Fruit fly (Drosophila melanogaster) whole organism: ENCODE results near the gene CG17258.

Experiments used
- CG8478 ChIP-seq: fragments of >200 bp; optimal IDR thresholded peaks from 2 replicates; lab custom pipeline; 2018; ENCODE audit warnings: inconsistent platforms
- Dll ChIP-seq: fragments of >200 bp; optimal IDR thresholded peaks from 2 replicates; lab custom pipeline; 2017
- EcR ChIP-seq, 2 experiments: fragments of >200 bp; optimal IDR thresholded peaks; 2 replicates each; lab custom pipeline; 2017; ENCODE audit warnings: missing biosample characterization in 2 of 2, missing genetic modification characterization in 2 of 2, missing genetic modification reagents in 2 of 2
- pan ChIP-seq: fragments of >200 bp; optimal IDR thresholded peaks from 2 replicates; lab custom pipeline; 2017
- psq ChIP-seq: fragments of >200 bp; optimal IDR thresholded peaks from 2 replicates; lab custom pipeline; 2017
- usp ChIP-seq: fragments of >200 bp; optimal IDR thresholded peaks from 2 replicates; lab custom pipeline; 2017; ENCODE audit warnings: missing biosample characterization, missing genetic modification characterization, mixed read lengths

DNA sequence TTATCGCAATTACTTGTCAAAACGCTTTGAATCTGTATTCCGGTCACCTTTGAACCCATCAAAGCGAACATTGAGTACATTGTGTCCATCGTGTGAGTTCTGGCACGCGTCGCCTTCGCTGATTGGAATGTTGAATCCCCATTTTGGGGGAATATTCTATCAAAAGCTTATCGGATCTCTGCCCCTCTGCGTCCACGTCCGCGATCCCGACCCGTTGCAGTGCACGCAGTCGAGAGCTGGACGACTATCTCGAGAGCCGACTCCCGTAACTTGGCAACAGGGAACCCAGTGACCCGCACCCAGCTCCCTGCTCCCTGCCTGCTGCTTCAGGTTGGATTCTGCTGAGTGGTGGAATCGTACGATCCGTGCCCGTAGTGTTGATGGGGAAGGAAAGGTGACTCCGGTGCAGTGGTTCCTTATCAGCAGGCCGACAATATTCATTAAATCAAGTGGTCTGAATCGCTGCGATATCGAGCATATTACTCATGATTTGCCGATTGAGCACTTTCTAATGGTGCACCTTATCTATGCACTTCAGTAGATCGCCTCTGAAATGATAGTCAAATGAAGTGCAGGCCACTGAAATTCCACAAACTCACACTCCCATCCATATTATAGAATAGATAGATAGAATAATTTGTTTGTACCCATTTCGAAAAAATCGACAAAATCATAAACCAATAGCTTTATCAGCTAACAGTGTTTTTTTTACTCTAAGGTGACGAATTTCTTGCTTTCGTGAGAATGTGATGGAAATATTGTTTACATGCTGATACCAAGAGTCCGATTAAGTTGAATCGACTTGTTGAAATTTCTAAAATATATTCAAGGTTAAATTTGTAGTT, 9.7 kb upstream of the CG17258 start:
- no peak for TF ChIP-seq pan (lab: Kevin White, UChicago)
- no peak for TF ChIP-seq psq
- TF ChIP-seq EcR (GFP tag; optimal IDR thresholded peaks at IDR 0.05; lab: Kevin White, UChicago), result no peak
- no peak for TF ChIP-seq CG8478 (lab: Kevin White, UChicago)
- TF ChIP-seq usp (GFP tag; lab: Kevin White, UChicago), result no peak
- no peak for TF ChIP-seq Dll (lab: Kevin White, UChicago)
